Fruit fly (Drosophila melanogaster) Kc167 (cell line): ENCODE results near the gene Pde6.

Source experiments
- Myc ChIP-seq: fragments of >200 bp; optimal IDR thresholded peaks from 2 replicates; lab custom pipeline; 2017; ENCODE audit warnings: missing external identifiers
- Sin3A ChIP-seq: fragments of >200 bp; optimal IDR thresholded peaks from 2 replicates; lab custom pipeline; 2018; ENCODE audit warnings: missing external identifiers
- h ChIP-seq: fragments of >200 bp; optimal IDR thresholded peaks from 3 replicates; lab custom pipeline; 2018; ENCODE audit warnings: missing external identifiers
- insv ChIP-seq: fragments of >200 bp; optimal IDR thresholded peaks from 3 replicates; lab custom pipeline; 2018; ENCODE audit warnings: missing external identifiers
- psq ChIP-seq: fragments of >200 bp; optimal IDR thresholded peaks from 2 replicates; lab custom pipeline; 2017; ENCODE audit warnings: missing external identifiers
- ttk ChIP-seq: sonication (Bioruptor generic); optimal IDR thresholded peaks from 2 replicates; lab custom pipeline; 2017; ENCODE audit warnings: missing external identifiers

The Pde6 gene

DNA sequence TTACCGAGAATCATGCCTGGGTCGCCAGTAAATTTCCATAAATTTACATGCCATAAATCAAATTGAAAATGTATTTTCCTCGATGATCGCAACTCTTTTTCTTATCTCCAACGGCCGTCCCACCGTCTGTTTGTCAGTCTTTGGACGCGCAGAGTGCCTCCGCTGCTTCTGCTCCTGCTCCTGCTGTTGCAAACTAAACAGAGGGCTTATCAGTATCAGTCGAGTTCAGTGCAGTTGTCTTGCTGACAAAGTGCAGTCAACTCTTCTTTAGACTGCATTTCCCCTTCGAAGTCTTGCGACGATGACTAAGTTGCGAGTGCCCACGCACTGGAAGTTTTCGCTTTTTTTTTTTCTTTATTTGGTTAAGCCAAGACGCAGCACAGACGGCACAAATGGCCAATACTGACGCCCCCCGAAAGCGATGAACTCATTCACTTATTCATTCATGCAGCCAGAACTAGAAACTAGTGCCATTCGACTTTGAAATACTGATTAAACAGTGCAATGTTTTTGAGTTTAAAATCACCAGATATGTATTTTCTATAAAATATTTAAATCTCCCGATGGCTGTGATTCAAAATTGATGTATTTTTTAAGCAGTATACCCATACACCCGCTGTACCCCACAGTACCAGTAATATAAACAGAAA lies 83.9 kb downstream of the Pde6 start:
- TF ChIP-seq psq (lab: Kevin White, UChicago) (no peak), ttk (lab: Kevin White, UChicago) (no peak), Sin3A (lab: Kevin White, UChicago) (no peak), Myc (lab: Kevin White, UChicago) (no peak), insv (lab: Kevin White, UChicago) (no peak), h (lab: Kevin White, UChicago) (no peak)

DNA sequence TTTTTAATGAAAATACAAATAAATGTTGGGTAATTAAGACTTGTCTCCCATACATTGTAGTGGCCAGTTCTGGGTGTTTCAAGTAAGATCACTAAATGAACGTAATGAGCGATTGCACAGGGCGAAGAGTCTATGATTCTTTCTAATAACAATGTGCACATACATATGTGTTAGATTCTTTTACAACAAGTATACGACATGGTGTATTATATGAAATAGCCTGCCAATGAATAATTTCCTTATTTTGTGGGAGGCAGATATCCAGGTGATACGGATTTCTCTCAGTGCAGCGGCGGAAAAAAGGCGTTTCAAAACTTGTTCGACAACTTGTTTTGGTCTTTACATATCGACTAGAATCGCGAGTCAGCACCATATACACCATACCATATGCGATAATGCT lies 84.5 kb downstream of the Pde6 start:
- TF ChIP-seq insv (lab: Kevin White, UChicago): no peak
- no peak for TF ChIP-seq psq (lab: Kevin White, UChicago)
- no peak for TF ChIP-seq Sin3A (lab: Kevin White, UChicago)
- no peak for TF ChIP-seq ttk (lab: Kevin White, UChicago)
- TF ChIP-seq Myc (lab: Kevin White, UChicago): no peak
- TF ChIP-seq h (lab: Kevin White, UChicago): no peak

DNA sequence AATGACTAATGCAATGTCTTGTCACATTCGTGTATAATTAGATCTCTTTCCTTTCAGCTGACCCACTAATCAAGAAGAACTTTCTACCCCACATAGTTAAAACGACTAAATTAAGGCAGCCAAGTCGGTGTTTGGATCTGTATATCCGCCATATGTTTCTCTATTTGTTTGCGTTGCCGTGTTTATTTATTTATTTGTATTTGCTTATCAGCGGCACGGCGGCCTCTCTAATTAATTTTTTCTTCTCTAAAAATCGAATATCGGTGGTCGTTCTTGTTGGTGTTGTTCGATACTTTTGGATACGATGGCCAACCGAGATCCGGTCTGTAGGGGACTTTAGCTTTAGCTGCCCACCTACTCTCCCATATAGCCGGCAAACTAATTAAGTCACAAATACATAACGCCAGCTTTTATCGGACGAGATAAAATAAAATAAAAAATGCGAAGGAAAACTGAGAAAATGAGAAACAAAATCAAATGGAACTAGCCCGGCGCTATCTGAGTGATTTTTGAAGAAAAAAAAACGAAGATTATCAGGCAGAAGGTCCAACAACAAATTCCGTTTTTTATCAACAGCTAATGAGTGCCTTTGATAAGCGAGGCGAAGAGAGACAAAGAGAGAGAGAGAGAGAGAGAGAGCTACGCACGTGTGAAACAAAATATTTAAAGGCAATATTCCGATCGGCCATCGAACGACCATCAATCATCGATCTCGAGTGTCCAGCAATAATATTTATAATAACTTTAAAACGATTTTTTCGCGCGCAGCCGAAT lies 85.3 kb downstream of the Pde6 start:
- no peak for TF ChIP-seq psq (lab: Kevin White, UChicago)
- no peak for TF ChIP-seq h (lab: Kevin White, UChicago)
- TF ChIP-seq insv (lab: Kevin White, UChicago): no peak
- no peak for TF ChIP-seq Myc (lab: Kevin White, UChicago)
- TF ChIP-seq Sin3A (lab: Kevin White, UChicago): no peak
- TF ChIP-seq ttk (lab: Kevin White, UChicago): no peak

DNA sequence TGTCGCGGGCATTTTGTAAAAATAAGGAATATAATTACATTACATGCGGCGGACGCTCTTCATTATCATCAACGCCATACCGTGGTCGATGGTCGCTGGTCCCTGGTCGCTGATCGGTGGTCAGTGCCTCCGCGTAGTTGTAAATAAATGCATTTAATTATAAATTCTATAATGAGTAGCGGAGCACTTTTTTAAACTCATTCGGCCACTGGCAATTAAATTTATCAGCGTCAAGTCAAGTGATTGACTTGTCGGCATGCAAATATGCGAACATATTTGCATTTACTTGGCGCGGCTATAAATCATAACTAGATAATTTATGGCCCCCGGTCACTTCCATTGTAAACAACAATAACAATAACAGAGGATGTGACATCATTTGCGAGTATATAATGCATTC lies 86.7 kb downstream of the Pde6 start:
- no peak for TF ChIP-seq Sin3A (lab: Kevin White, UChicago)
- TF ChIP-seq insv (lab: Kevin White, UChicago): no peak
- no peak for TF ChIP-seq Myc (lab: Kevin White, UChicago)
- no peak for TF ChIP-seq ttk (lab: Kevin White, UChicago)
- TF ChIP-seq h (lab: Kevin White, UChicago): no peak
- TF ChIP-seq psq (lab: Kevin White, UChicago): no peak

DNA sequence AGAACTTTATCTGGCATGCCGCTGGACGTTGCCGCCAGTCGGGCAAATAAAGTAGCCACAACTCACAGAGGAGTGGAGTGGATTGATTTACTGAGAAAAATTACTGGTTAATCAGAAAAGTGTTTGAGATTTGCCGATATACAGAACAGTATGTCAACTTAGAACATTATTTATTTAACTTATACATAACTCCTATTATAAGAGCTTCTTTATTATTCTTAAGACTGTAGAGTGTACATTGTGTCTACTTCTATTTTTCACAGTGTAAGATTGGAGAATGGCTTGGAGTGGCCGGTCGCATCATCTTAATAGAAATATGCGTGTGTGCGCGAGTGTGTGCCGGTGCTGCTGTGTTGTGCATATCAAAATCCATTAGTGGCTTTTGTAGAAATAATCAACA lies 87.5 kb downstream of the Pde6 start:
- TF ChIP-seq Myc (lab: Kevin White, UChicago) (no peak), psq (lab: Kevin White, UChicago) (no peak), ttk (lab: Kevin White, UChicago) (no peak), Sin3A (lab: Kevin White, UChicago) (no peak), insv (lab: Kevin White, UChicago) (no peak), h (lab: Kevin White, UChicago) (no peak)

DNA sequence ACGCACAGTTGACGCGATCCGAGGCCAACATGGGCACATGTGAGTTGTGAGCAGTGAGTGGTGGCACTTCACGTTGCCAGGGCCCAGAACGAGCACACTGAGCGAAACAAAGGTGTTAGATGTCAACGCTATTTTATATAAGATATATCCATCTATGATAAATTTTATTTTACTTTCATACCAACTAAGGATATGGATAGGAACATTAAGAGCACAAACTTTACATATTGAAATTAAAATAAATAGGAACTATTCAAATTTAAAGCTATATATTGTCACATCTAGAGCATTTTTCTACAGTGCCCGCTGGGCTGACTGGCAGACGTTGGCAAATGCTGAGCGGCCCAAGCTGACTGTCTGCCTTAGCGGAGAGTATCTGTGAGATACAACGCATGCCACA lies 88.4 kb downstream of the Pde6 start:
- TF ChIP-seq psq (lab: Kevin White, UChicago): no peak
- TF ChIP-seq Sin3A (lab: Kevin White, UChicago): no peak
- no peak for TF ChIP-seq ttk (lab: Kevin White, UChicago)
- no peak for TF ChIP-seq insv (lab: Kevin White, UChicago)
- no peak for TF ChIP-seq Myc (lab: Kevin White, UChicago)
- TF ChIP-seq h (lab: Kevin White, UChicago): no peak

DNA sequence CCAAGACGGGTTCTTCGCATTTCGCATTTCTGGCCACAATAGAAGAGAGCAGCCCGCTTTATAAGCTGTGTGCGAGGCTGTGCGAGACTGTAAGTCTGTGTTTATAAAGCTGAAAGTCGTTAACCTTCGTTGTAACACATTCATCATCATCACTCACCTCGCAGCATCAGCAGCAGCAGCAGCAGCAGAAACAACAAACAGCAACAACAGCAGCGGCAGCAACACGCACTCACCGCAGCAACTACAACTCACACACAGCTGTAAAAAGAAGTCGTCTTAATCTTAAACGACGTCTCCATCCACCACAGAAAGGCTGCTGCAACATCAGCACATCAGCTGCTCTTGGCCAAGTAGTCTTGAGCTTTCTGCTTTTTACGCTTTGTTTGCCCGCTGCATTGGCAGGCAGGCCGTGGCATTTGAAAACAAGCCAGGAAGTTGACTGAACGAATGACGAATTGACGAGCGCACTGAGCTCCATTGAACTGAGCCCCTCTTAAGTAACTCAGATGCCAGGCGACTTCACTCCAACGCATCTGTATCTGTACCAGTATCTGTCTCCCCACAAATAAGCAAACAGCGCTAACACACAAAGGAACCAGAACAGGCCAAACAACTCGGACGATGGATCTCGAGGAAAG lies 89.3 kb downstream of the Pde6 start:
- TF ChIP-seq insv (lab: Kevin White, UChicago): no peak
- TF ChIP-seq Myc (lab: Kevin White, UChicago): no peak

DNA sequence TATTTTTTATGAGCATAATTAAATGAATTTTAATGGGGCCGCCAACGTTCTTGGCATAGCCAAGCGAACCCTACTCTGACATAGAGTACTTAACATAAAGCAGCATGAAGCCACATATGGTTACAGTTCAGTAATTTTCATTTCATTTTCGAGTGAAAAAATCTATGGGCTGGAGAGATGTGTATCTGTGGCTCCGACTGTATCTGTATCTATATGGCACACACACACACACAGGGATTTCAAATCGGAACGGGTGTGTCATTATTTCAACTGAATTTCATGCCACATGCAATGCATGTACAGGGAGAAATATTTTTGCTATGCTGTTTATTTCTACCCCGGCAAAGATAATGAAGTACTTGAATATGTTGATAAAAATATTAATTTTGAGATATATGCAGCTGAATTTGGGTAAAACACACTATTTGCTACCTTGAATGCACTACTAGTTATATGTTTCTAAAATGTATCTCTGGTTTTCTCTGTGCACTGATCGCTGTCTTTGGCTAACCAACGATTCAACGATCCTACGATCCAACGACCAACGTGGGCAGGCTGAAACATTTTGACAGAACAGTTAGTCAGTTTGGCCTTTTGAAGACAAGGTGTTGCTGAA lies 90.8 kb downstream of the Pde6 start:
- TF ChIP-seq psq (lab: Kevin White, UChicago): no peak
- TF ChIP-seq insv (lab: Kevin White, UChicago): no peak
- no peak for TF ChIP-seq h (lab: Kevin White, UChicago)
- no peak for TF ChIP-seq Myc (lab: Kevin White, UChicago)
- TF ChIP-seq Sin3A (lab: Kevin White, UChicago): no peak

DNA sequence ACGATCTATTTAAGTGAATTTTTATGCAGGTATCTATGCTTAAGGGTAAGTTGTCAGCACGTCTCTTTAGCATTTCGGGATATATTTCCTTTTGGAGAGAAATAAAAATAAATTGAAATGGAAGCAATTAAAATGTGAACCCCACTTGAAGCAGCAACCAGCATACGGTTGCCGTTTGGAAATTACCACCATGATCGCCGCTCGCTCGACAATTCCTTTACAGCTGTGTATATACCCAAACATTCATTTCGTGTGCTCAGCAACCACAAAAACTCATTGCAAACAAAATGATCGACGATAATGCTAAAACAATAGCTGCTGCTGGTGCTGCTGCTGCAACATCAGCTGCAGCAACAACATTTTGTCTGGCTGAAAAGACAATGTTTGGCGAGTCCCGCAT lies 91.8 kb downstream of the Pde6 start:
- TF ChIP-seq psq (lab: Kevin White, UChicago) (no peak), ttk (lab: Kevin White, UChicago) (no peak), Myc (lab: Kevin White, UChicago) (no peak), insv (lab: Kevin White, UChicago) (no peak), h (lab: Kevin White, UChicago) (no peak), Sin3A (lab: Kevin White, UChicago) (no peak)

DNA sequence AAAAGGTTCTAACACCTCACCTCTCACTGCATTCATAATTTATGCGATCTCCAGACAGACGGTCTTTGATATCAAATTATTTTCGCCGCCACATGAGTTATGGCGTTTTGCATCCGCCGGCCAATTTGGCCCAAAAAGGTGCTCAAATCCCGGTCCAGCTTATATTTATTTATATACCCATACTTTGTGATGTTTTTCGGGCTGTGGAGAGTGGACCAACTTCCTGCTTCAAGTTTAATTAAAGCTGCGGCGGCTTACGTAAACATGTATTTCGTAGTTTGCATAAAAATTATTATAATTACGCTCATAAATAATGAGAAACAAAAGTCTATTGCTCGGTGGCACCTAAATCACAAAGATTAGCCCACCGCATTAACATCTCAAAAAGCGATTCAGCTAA lies 92.9 kb downstream of the Pde6 start:
- TF ChIP-seq Myc (lab: Kevin White, UChicago) (no peak), psq (lab: Kevin White, UChicago) (no peak), h (lab: Kevin White, UChicago) (no peak), Sin3A (lab: Kevin White, UChicago) (no peak), insv (lab: Kevin White, UChicago) (no peak), ttk (lab: Kevin White, UChicago) (no peak)

DNA sequence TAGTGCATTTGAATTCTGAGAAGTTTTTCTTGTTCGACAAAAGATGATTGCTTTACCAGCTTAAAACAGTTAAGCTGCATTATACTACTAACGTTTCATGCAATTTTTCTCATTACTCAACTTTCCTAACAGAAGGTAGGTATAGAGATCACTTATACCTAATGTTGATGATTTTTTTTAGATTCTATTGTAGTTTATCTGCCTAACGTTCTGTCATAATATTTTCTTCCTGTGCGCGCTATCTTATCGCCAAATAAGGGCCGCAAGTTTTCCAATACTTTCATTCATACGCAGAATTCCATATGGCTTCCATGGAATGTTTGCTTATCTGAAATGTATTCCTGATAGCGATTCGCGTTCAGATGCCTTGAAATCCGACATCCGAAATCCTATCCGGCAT lies 93.7 kb downstream of the Pde6 start:
- no peak for TF ChIP-seq psq (lab: Kevin White, UChicago)
- no peak for TF ChIP-seq h (lab: Kevin White, UChicago)
- no peak for TF ChIP-seq insv (lab: Kevin White, UChicago)
- no peak for TF ChIP-seq Myc (lab: Kevin White, UChicago)
- TF ChIP-seq Sin3A (lab: Kevin White, UChicago): no peak
- TF ChIP-seq ttk (lab: Kevin White, UChicago): no peak
